Worm (Caenorhabditis elegans) whole organism, L2 larva: ENCODE measurements around the gene C32A9.1.
A peak's percentile ranks its signal among the peaks of the same experiment; 100 is the strongest.

Experiments used
- blmp-1 ChIP-seq: sonication (generic microtip); optimal IDR thresholded peaks from 2 replicates; lab custom pipeline; 2017; ENCODE audit warnings: missing genetic modification characterization, mild to moderate bottlenecking, missing compliant biosample characterization, antibody characterized with exemption, moderate library complexity; ENCODE audit not compliant: insufficient read depth
- ceh-82 ChIP-seq: fragments of 150-350 bp; optimal IDR thresholded peaks from 2 replicates; lab custom pipeline; 2014; ENCODE audit warnings: missing biosample characterization, missing genetic modification characterization
- crh-2 ChIP-seq: sonication (generic microtip); optimal IDR thresholded peaks from 2 replicates; lab custom pipeline; 2017; ENCODE audit warnings: missing biosample characterization, missing genetic modification characterization
- dmd-4 ChIP-seq: sonication (generic microtip); optimal IDR thresholded peaks from 2 replicates; lab custom pipeline; 2017; ENCODE audit warnings: missing biosample characterization, missing genetic modification characterization
- elt-1 ChIP-seq: fragments of 150-350 bp; optimal IDR thresholded peaks from 2 replicates; lab custom pipeline; 2014; ENCODE audit warnings: missing biosample characterization, missing genetic modification characterization
- elt-3 ChIP-seq: sonication (generic microtip); optimal IDR thresholded peaks from 2 replicates; lab custom pipeline; 2017; ENCODE audit warnings: missing biosample characterization, missing genetic modification characterization
- fos-1 ChIP-seq: fragments of 150-350 bp; optimal IDR thresholded peaks from 2 replicates; lab custom pipeline; 2014; ENCODE audit warnings: missing biosample characterization, missing genetic modification characterization
- lin-13 ChIP-seq: fragments of 150-350 bp; optimal IDR thresholded peaks from 2 replicates; lab custom pipeline; 2014; ENCODE audit warnings: missing biosample characterization, missing genetic modification reagents, missing genetic modification characterization
- lsy-2 ChIP-seq, 2 experiments: fragments of 150-350 bp in 1 of 2; sonication (generic microtip) in 1 of 2; optimal IDR thresholded peaks; 2 replicates each; lab custom pipeline; 2014 to 2017; ENCODE audit warnings: missing biosample characterization in 2 of 2, missing genetic modification characterization in 2 of 2
- mab-5 ChIP-seq: fragments of 150-350 bp; optimal IDR thresholded peaks from 2 replicates; lab custom pipeline; 2014; ENCODE audit warnings: missing biosample characterization, missing genetic modification characterization
- nhr-10 ChIP-seq: sonication (generic microtip); optimal IDR thresholded peaks from 2 replicates; lab custom pipeline; 2017; ENCODE audit warnings: missing biosample characterization, missing genetic modification characterization
- nhr-129 ChIP-seq: fragments of 150-350 bp; optimal IDR thresholded peaks from 2 replicates; lab custom pipeline; 2014; ENCODE audit warnings: missing biosample characterization, missing genetic modification characterization
- nhr-21 ChIP-seq: fragments of 150-350 bp; optimal IDR thresholded peaks from 2 replicates; lab custom pipeline; 2014; ENCODE audit warnings: missing biosample characterization, missing genetic modification characterization
- nhr-23 ChIP-seq: fragments of 150-350 bp; optimal IDR thresholded peaks from 2 replicates; lab custom pipeline; 2014; ENCODE audit warnings: missing biosample characterization, missing genetic modification reagents, missing genetic modification characterization
- nhr-6 ChIP-seq: fragments of 150-350 bp; optimal IDR thresholded peaks from 2 replicates; lab custom pipeline; 2014; ENCODE audit warnings: missing biosample characterization, missing genetic modification characterization
- nhr-77 ChIP-seq: fragments of 150-350 bp; optimal IDR thresholded peaks from 2 replicates; lab custom pipeline; 2014; ENCODE audit warnings: missing biosample characterization, missing genetic modification characterization
- peb-1 ChIP-seq: fragments of 150-350 bp; optimal IDR thresholded peaks from 2 replicates; lab custom pipeline; 2014; ENCODE audit warnings: missing biosample characterization, missing genetic modification characterization
- sem-4 ChIP-seq: fragments of 150-350 bp; optimal IDR thresholded peaks from 2 replicates; lab custom pipeline; 2014; ENCODE audit warnings: missing biosample characterization, missing genetic modification reagents, missing genetic modification characterization
- skn-1 ChIP-seq: sonication (generic microtip); optimal IDR thresholded peaks from 2 replicates; lab custom pipeline; 2017; ENCODE audit warnings: missing biosample characterization, missing genetic modification characterization
- sma-3 ChIP-seq: sonication (generic microtip); optimal IDR thresholded peaks from 2 replicates; lab custom pipeline; 2016; ENCODE audit warnings: missing genetic modification reagents, missing genetic modification characterization, missing compliant biosample characterization
- sma-9 ChIP-seq, 2 experiments: fragments of 150-350 bp in 1 of 2; sonication (generic microtip) in 1 of 2; optimal IDR thresholded peaks; 2 replicates each; lab custom pipeline; 2014 to 2016; ENCODE audit warnings: missing genetic modification characterization in 2 of 2, mild to moderate bottlenecking in 1 of 2, missing biosample characterization in 1 of 2, missing compliant biosample characterization in 1 of 2, missing genetic modification reagents in 1 of 2, moderate library complexity in 1 of 2
- unc-39 ChIP-seq: fragments of 150-350 bp; optimal IDR thresholded peaks from 2 replicates; lab custom pipeline; 2014; ENCODE audit warnings: missing biosample characterization, missing genetic modification characterization
- unc-55 ChIP-seq: fragments of 150-350 bp; sonication (generic microtip); optimal IDR thresholded peaks from 3 replicates; lab custom pipeline; 2014; ENCODE audit warnings: missing biosample characterization, missing genetic modification reagents, missing genetic modification characterization
- unc-62 ChIP-seq: fragments of 150-350 bp; optimal IDR thresholded peaks from 2 replicates; lab custom pipeline; 2014; ENCODE audit warnings: missing biosample characterization, missing genetic modification reagents, missing genetic modification characterization
- ztf-1 ChIP-seq: fragments of 200-800 bp; sonication (Bioruptor generic); conservative IDR thresholded peaks from 2 replicates; pipeline ENCODE4 v1.3.6; 2022; ENCODE audit warnings: missing genetic modification characterization, missing compliant biosample characterization
- ztf-11 ChIP-seq: sonication (generic microtip); optimal IDR thresholded peaks from 2 replicates; lab custom pipeline; 2017; ENCODE audit warnings: missing biosample characterization, missing genetic modification characterization

Gene C32A9.1

DNA sequence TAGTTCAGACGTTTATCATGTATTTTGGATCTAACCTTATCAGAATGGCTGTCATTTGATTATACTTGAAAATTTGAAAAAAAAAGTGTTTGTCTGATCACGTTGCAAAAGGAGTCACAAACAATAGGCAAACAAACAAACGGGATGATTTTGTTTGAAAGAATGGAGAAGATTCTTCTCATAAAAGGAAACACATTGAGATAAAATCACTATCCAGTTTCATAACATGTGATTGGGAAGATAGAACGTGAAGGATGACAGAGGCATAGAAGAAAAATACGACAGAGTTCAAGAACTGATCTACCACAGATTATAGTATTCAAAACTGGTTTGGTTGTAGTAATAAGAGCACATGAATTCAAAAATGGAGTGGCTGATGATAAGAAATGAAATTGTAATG is 41.2 kb downstream of the C32A9.1 start, which contains the start of gene F44A6.5 (continued):
- TF ChIP-seq sma-3 (GFP tag; lab: Kevin White, UChicago) (peak; percentile 49), ceh-82 (tag; lab: Kevin White, UChicago) (no peak), elt-1 (tag; lab: Kevin White, UChicago) (no peak)
- TF ChIP-seq, all 48 proteins: peak for 12

DNA sequence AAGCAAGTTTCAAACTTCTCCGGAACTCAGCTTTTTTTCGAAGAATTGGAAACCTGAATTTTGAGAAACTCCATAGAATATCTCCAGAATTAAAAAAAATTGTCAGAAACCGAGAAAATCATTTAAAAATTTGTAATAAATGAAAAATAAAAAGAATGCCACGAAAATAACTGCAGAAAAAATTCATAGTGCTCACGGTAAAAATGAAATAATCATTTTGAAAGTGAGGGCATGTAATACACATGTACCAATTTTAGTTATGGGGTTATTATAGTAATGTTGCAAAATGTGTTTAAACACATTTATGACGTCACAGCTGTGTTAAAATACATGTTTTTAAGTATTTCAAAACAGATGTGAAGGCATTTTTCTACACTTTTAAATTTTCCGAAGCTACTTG is 43.1 kb downstream of the C32A9.1 start:
- TF ChIP-seq ztf-11 (tag; lab: Kevin White, UChicago) (no peak), sma-9 (GFP tag; optimal IDR thresholded peaks at IDR 0.05; lab: Kevin White, UChicago) (peak; percentile 5), sma-9 (tag; optimal IDR thresholded peaks at IDR 0.05; lab: Kevin White, UChicago) (no peak)

DNA sequence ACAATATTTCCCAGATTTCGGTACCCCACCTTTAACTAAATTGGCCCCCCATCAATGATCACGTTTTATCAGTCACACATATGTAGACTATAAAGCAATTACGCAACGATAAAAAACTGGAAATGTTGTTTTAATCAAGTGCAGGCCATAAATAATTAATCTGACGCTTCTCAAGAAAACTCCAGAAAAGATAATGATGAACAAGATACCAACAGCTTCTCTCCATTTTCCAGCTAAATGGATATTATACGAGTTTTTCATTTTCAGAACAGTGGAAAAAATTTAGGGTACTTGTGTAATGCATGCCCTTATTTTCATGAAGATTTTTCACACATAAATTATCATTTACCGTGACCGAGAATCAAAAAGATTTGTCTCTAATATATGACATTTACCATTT is 43.6 kb downstream of the C32A9.1 start:
- TF ChIP-seq crh-2 (tag; lab: Kevin White, UChicago), result peak; percentile 44
- no peak for TF ChIP-seq nhr-10 (tag; lab: Kevin White, UChicago)
- no peak for TF ChIP-seq nhr-77 (tag; lab: Kevin White, UChicago)
- TF ChIP-seq unc-55 (GFP tag; lab: Kevin White, UChicago), result peak; percentile 37
- TF ChIP-seq fos-1 (tag; lab: Kevin White, UChicago), result peak; percentile 36
- TF ChIP-seq elt-3 (tag; lab: Kevin White, UChicago), result no peak
- TF ChIP-seq lin-13 (GFP tag; lab: Kevin White, UChicago), result no peak
- TF ChIP-seq skn-1 (tag; lab: Kevin White, UChicago), result no peak
- no peak for TF ChIP-seq unc-62 (GFP tag; lab: Kevin White, UChicago)

DNA sequence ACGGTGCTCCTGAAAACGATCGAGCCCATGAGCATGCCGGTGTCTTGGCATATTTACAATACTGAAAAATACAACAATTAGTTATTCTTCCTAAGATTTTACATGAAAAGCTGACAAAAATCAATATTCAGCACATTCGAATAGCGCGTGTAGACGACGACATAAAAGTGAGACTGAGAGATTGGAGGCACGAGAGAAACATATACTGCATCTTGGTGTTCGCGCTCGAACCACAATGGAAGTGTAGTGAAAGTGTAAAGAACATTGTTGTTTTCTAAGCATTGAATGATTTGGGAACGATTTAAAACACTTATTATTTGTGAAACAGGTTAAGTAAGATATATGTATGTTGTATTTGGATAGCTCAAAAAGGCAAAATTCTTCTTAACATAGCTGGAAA is 44.5 kb downstream of the C32A9.1 start, which contains the start of gene F44A6.4:
TSS of gene F44A6.4 (minus strand) at position 67 of the 400 bp plus-strand sequence.
- TF ChIP-seq dmd-4 (no peak), unc-39 (tag; lab: Kevin White, UChicago) (no peak), fos-1 (tag; lab: Kevin White, UChicago) (no peak), nhr-6 (tag; lab: Kevin White, UChicago) (no peak), blmp-1 (tag; lab: Kevin White, UChicago) (peak; percentile 44), unc-55 (GFP tag; lab: Kevin White, UChicago) (peak; percentile 45)

- TF ChIP-seq nhr-21 (tag; lab: Kevin White, UChicago) (no peak), elt-3 (tag; lab: Kevin White, UChicago) (no peak), ztf-1 (GFP tag; lab: Robert Waterston, UW) (no peak), elt-1 (tag; lab: Kevin White, UChicago) (no peak), peb-1 (no peak), nhr-23 (no peak), sem-4 (tag; lab: Kevin White, UChicago) (no peak), lsy-2 (tag; optimal IDR thresholded peaks at IDR 0.05; lab: Kevin White, UChicago) (no peak), ceh-82 (tag; lab: Kevin White, UChicago) (no peak), unc-55 (GFP tag; lab: Kevin White, UChicago) (no peak), mab-5 (no peak), unc-62 (GFP tag; lab: Kevin White, UChicago) (no peak), crh-2 (tag; lab: Kevin White, UChicago) (no peak), sma-9 (GFP tag; optimal IDR thresholded peaks at IDR 0.05; lab: Kevin White, UChicago) (no peak), sma-9 (tag; optimal IDR thresholded peaks at IDR 0.05; lab: Kevin White, UChicago) (no peak), skn-1 (tag; lab: Kevin White, UChicago) (no peak)
Observed at ce11 chrX:10212469-10212868, 47.5 kb downstream of the C32A9.1 start, which contains the start of gene F44A6.3. F44A6.3 (plus strand) TSS chrX:10212769.

- no peak for TF ChIP-seq nhr-129 (tag; lab: Kevin White, UChicago)
- TF ChIP-seq fos-1 (tag; lab: Kevin White, UChicago), result peak; percentile 2
Observed at ce11 chrX:10208481-10208880, 51.5 kb downstream of the C32A9.1 start.
